Worm (Caenorhabditis elegans): Measurements from ENCODE around the gene oef-1.

Gene oef-1

ce11 chrIV:7521591-7521990 is 26.6 kb upstream of the oef-1 start:
- TF ChIP-seq nhr-85 (tag) (peak; percentile 29), lin-14 (GFP tag; optimal IDR thresholded peaks at IDR 0.05) (peak; percentile 28), pqm-1 (tag; optimal IDR thresholded peaks at IDR 0.05) (no peak), lin-39 (tag; optimal IDR thresholded peaks at IDR 0.05) (no peak), pag-3 (tag; optimal IDR thresholded peaks at IDR 0.05; ENCODE audit: borderline replicate concordance, insufficient read depth) (no peak)

- TF ChIP-seq nhr-12 (tag; optimal IDR thresholded peaks at IDR 0.05) = no peak
- TF ChIP-seq lin-14 (GFP tag; optimal IDR thresholded peaks at IDR 0.05) = peak; percentile 43
Measured at ce11 chrIV:7523744-7524143, 24.5 kb upstream of the oef-1 start.

- TF ChIP-seq irx-1 (tag; optimal IDR thresholded peaks at IDR 0.05) (no peak), unc-62 (GFP tag; optimal IDR thresholded peaks at IDR 0.05) (no peak), nhr-47 (tag; optimal IDR thresholded peaks at IDR 0.05) (no peak), lir-3 (tag; optimal IDR thresholded peaks at IDR 0.05; ENCODE audit: poor library complexity) (no peak), vab-15 (tag; optimal IDR thresholded peaks at IDR 0.05) (no peak), alr-1 (tag; optimal IDR thresholded peaks at IDR 0.05; ENCODE audit: borderline replicate concordance) (no peak), ets-5 (GFP tag; IDR thresholded peaks at IDR 0.05) (no peak), sptf-1 (tag; optimal IDR thresholded peaks at IDR 0.05) (no peak), nhr-71 (tag; optimal IDR thresholded peaks at IDR 0.05) (peak; percentile 34), jun-1 (tag; optimal IDR thresholded peaks at IDR 0.05) (no peak), fkh-10 (GFP tag; optimal IDR thresholded peaks at IDR 0.05) (no peak), lin-39 (tag; optimal IDR thresholded peaks at IDR 0.05) (no peak), lsy-2 (tag; optimal IDR thresholded peaks at IDR 0.05) (peak in 1 of 2 experiments; percentile 44), nhr-28 (tag; optimal IDR thresholded peaks at IDR 0.05) (no peak), blmp-1 (tag; optimal IDR thresholded peaks at IDR 0.05) (peak; percentile 87), fkh-8 (tag; optimal IDR thresholded peaks at IDR 0.05) (no peak), ztf-11 (tag; optimal IDR thresholded peaks at IDR 0.05) (no peak), hlh-4 (tag; optimal IDR thresholded peaks at IDR 0.05) (no peak), isw-1 (GFP tag; IDR thresholded peaks at IDR 0.05) (no peak), fkh-4 (tag; optimal IDR thresholded peaks at IDR 0.05; ENCODE audit: borderline replicate concordance) (no peak), dsc-1 (tag; optimal IDR thresholded peaks at IDR 0.05) (peak; percentile 40), nhr-20 (tag; optimal IDR thresholded peaks at IDR 0.05) (peak; percentile 30), elt-2 (tag; optimal IDR thresholded peaks at IDR 0.05) (no peak), nhr-77 (tag; optimal IDR thresholded peaks at IDR 0.05) (no peak), lin-13 (GFP tag; optimal IDR thresholded peaks at IDR 0.05) (no peak), mep-1 (tag; optimal IDR thresholded peaks at IDR 0.05) (peak; percentile 26), mef-2 (tag; optimal IDR thresholded peaks at IDR 0.05) (no peak), elt-3 (tag; optimal IDR thresholded peaks at IDR 0.05) (peak in 3 of 6 experiments; percentile 2 to 59 (median 12)), tlp-1 (tag; optimal IDR thresholded peaks at IDR 0.05) (no peak), nhr-85 (tag) (peak; percentile 87), nhr-12 (tag; optimal IDR thresholded peaks at IDR 0.05) (no peak), skn-1 (tag; optimal IDR thresholded peaks at IDR 0.05) (no peak), lin-14 (GFP tag; optimal IDR thresholded peaks at IDR 0.05) (peak; percentile 79), mdl-1 (tag; optimal IDR thresholded peaks at IDR 0.05) (peak in 1 of 2 experiments; percentile 4), ceh-8 (GFP tag; optimal IDR thresholded peaks at IDR 0.05) (no peak), nhr-90 (tag; optimal IDR thresholded peaks at IDR 0.05; ENCODE audit: poor library complexity) (no peak), pag-3 (tag; optimal IDR thresholded peaks at IDR 0.05; ENCODE audit: borderline replicate concordance, insufficient read depth) (no peak), pax-3 (tag; optimal IDR thresholded peaks at IDR 0.05) (no peak), dpl-1 (GFP tag; optimal IDR thresholded peaks at IDR 0.05) (no peak), xbp-1 (tag; optimal IDR thresholded peaks at IDR 0.05) (no peak), efl-1 (optimal IDR thresholded peaks at IDR 0.05) (no peak), efl-1 (GFP tag; optimal IDR thresholded peaks at IDR 0.05 in 1 of 2) (peak in 1 of 2 experiments; percentile 1), F16B12.6 (tag; optimal IDR thresholded peaks at IDR 0.05) (no peak), lin-35 (GFP tag; optimal IDR thresholded peaks at IDR 0.05) (no peak), aha-1 (tag; optimal IDR thresholded peaks at IDR 0.05) (no peak)
Measured at ce11 chrIV:7530226-7531070, 17.8 kb upstream of the oef-1 start.
